Fruit fly (Drosophila melanogaster) whole organism: ENCODE results near the gene CG5191.

Experiments used
- CG8478 ChIP-seq: fragments of >200 bp; optimal IDR thresholded peaks from 2 replicates; lab custom pipeline; 2018; ENCODE audit warnings: inconsistent platforms
- Dll ChIP-seq: fragments of >200 bp; optimal IDR thresholded peaks from 2 replicates; lab custom pipeline; 2017
- EcR ChIP-seq, 2 experiments: fragments of >200 bp; optimal IDR thresholded peaks; 2 replicates each; lab custom pipeline; 2017; ENCODE audit warnings: missing biosample characterization in 2 of 2, missing genetic modification characterization in 2 of 2, missing genetic modification reagents in 2 of 2
- pan ChIP-seq: fragments of >200 bp; optimal IDR thresholded peaks from 2 replicates; lab custom pipeline; 2017
- psq ChIP-seq: fragments of >200 bp; optimal IDR thresholded peaks from 2 replicates; lab custom pipeline; 2017

DNA sequence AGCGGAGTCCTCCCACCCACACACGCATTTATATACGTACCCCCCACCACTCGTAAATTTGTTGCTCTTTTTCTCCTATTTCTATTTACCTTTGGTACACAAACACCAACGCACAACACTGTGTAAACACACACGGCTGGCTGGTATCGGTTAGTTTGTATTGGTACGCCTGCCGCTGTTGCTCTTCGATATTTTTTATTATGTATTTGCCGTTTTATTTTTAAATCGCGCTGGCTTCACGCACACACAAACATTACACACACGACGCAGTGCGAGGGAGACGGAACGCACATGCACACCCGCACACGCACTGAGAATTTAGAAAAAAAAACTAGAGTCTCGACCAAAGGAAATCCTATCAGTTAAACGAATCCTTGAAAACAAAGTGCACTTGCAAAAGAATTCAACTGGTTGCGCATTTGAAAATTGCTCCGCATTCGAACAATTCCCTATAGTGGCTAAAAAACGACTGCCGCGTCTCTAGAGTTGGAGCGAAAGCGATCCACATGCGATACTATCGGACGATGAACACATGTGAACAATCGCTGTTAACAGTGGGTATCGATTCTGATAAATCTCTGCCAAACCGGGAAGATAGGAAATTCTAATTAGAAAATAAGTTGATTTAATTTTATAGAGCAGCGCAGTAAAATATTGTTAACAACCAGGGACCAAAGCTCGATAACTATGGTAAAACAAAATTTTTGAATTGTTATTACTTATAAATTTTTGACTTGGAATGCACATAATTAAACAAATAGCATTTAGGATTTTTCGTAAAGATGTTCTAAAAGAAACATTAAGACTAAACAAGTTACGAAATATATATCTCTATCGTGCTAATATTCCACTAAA, 9.8 kb upstream of the CG5191 start:
- TF ChIP-seq psq (lab: Kevin White, UChicago) (no peak), CG8478 (lab: Kevin White, UChicago) (no peak), pan (no peak), EcR (GFP tag; optimal IDR thresholded peaks at IDR 0.05; lab: Kevin White, UChicago) (no peak), Dll (no peak)
